Worm (Caenorhabditis elegans): ENCODE data around the gene clec-45.

The clec-45 gene

DNA sequence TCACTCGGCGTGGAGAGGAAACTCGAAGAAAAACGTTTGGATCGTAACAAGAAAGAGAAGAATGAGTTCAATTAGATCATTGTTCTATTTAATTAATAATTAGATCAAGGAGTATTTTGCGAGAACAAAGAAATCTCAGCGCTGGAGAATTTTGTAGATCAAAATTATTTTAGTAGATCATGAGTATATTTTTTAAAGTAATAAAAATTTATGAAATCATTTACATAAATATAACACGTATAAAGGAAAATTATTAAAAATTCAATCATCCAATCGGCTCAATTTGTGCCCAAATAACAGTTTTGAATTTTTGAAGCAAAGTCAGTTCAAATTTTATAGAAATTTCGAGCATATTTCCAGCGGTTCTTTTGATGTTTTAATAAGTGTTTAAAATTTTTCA, 13.7 kb upstream of the clec-45 start, which contains the start of gene C50E3.13:
Gene C50E3.13, minus strand, starts transcription at position 101 of the 400 bp plus-strand sequence.
- TF ChIP-seq unc-62 (GFP tag; optimal IDR thresholded peaks at IDR 0.05) (no peak), zag-1 (tag; optimal IDR thresholded peaks at IDR 0.05) (no peak), lin-39 (tag; optimal IDR thresholded peaks at IDR 0.05) (no peak), aha-1 (tag; optimal IDR thresholded peaks at IDR 0.05) (no peak), lsy-2 (tag; optimal IDR thresholded peaks at IDR 0.05) (no peak), hlh-17 (GFP tag; optimal IDR thresholded peaks at IDR 0.05; ENCODE audit: borderline replicate concordance) (no peak), ceh-88 (GFP tag; IDR thresholded peaks at IDR 0.05) (no peak), aly-2 (tag; optimal IDR thresholded peaks at IDR 0.05) (no peak)

DNA sequence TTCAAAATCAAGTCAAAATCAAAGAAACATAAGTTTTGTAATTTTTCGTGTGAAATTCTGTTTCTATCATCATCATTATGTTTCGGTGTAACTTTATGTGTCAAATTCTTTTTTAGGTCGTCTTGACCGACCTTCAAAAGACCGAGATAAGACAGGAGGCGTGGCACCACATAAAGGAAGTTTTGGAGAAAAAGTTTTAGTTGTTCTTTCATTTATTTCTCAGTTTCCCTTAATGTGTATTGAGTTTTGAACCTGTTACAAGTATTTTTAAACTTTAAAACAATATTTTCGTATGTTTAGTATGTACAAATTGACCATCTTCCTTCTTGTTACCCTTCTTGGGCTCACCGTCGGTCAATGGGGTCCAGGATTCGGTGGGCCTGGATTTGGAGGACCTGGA, 13.2 kb upstream of the clec-45 start, which contains the start of gene grsp-4:
Gene grsp-4, plus strand, starts transcription at position 301 of the 400 bp plus-strand sequence.
- peak; percentile 52 for TF ChIP-seq blmp-1 (tag; optimal IDR thresholded peaks at IDR 0.05)
- TF ChIP-seq aha-1 (tag; optimal IDR thresholded peaks at IDR 0.05) = no peak
- TF ChIP-seq ztf-11 (tag; optimal IDR thresholded peaks at IDR 0.05) = no peak
- TF ChIP-seq nhr-85 (tag) = peak; percentile 48

DNA sequence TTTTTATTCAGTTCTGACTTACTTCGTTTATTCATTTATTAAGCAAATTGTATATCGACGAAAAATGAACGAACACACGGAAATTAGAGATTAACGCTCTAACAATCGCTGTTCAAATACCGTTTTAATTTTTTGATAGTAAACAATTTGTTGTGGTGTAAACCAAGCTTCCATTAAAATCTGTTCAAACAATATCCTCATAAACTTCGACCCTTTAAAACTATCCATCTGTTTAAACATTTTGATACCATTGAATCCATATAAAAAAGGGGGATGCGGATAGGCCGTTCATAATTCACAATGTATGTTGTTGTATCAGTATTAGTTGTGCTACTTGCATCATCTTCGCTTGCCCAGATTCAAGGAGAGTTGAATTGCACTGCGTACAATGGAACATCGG, 11.4 kb upstream of the clec-45 start, which contains the start of gene F07C4.6:
Gene F07C4.6, plus strand, starts transcription at position 301 of the 400 bp plus-strand sequence.
- no peak for TF ChIP-seq Y116A8C.19 (tag; optimal IDR thresholded peaks at IDR 0.05; ENCODE audit: borderline replicate concordance)

DNA sequence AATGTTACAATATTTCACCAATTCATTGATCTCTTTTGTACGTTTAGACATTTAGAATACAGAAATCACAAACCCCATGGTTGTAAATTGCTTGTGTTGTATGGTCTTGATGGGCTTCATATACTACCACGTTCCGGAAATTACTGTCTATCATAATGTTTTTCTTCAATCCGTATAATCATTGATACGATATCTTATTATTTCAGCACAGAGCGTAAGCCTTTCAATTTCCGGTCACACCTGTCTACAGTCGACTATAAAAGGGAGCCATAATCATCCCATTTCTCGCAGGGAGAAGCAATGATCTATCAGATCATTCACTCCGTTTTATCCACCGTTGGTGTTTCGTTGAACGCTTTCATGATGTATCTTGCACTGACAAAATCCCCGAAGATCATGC, 8.4 kb upstream of the clec-45 start, which contains the start of gene srd-30:
Gene srd-30, plus strand, starts transcription at position 301 of the 400 bp plus-strand sequence.
- TF ChIP-seq fkh-10 (GFP tag; optimal IDR thresholded peaks at IDR 0.05) = no peak
- TF ChIP-seq pag-3 (tag; optimal IDR thresholded peaks at IDR 0.05; ENCODE audit: borderline replicate concordance, insufficient read depth) = no peak
- no peak for TF ChIP-seq nhr-77 (tag; optimal IDR thresholded peaks at IDR 0.05)
- no peak for TF ChIP-seq nhr-90 (tag; optimal IDR thresholded peaks at IDR 0.05; ENCODE audit: poor library complexity)
- no peak for TF ChIP-seq egl-13 (tag; optimal IDR thresholded peaks at IDR 0.05)
- TF ChIP-seq fkh-8 (tag; optimal IDR thresholded peaks at IDR 0.05) = no peak
- TF ChIP-seq ceh-82 (tag; optimal IDR thresholded peaks at IDR 0.05) = no peak
- no peak for TF ChIP-seq lir-3 (tag; optimal IDR thresholded peaks at IDR 0.05; ENCODE audit: poor library complexity)
- TF ChIP-seq zip-4 (GFP tag; optimal IDR thresholded peaks at IDR 0.05) = no peak
- no peak for TF ChIP-seq sptf-1 (tag; optimal IDR thresholded peaks at IDR 0.05)
- no peak for TF ChIP-seq vab-15 (tag; optimal IDR thresholded peaks at IDR 0.05)
- TF ChIP-seq tlp-1 (tag; optimal IDR thresholded peaks at IDR 0.05) = no peak
- TF ChIP-seq mef-2 (tag; optimal IDR thresholded peaks at IDR 0.05) = no peak

DNA sequence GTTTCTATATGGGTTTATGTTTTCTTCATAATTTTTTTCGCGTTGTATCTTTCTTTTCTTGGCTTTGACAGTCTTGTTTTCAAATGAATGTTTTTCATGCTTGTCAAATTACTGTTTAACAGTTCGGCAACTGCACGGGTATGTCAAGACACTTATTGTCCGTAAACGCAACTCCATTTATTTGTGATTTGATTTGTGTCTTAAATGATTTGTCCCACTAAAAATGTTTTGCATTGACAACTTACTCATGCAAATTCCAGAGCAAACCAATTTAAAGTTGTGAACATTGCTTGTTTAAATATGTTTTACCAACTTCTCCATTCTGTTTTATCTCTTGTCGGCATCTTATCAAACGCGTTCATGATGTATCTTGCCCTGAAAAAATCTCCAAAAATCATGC, 6.2 kb upstream of the clec-45 start, which contains the start of gene srd-25:
Gene srd-25, plus strand, starts transcription at position 301 of the 400 bp plus-strand sequence.
- TF ChIP-seq ceh-90 (tag; optimal IDR thresholded peaks at IDR 0.05) (no peak), zip-4 (GFP tag; optimal IDR thresholded peaks at IDR 0.05) (no peak), aha-1 (tag; optimal IDR thresholded peaks at IDR 0.05) (no peak), aly-2 (tag; optimal IDR thresholded peaks at IDR 0.05) (no peak), nhr-90 (tag; optimal IDR thresholded peaks at IDR 0.05; ENCODE audit: poor library complexity) (no peak), nhr-12 (tag; optimal IDR thresholded peaks at IDR 0.05) (no peak), irx-1 (tag; optimal IDR thresholded peaks at IDR 0.05) (no peak), fkh-10 (GFP tag; optimal IDR thresholded peaks at IDR 0.05) (no peak)

DNA sequence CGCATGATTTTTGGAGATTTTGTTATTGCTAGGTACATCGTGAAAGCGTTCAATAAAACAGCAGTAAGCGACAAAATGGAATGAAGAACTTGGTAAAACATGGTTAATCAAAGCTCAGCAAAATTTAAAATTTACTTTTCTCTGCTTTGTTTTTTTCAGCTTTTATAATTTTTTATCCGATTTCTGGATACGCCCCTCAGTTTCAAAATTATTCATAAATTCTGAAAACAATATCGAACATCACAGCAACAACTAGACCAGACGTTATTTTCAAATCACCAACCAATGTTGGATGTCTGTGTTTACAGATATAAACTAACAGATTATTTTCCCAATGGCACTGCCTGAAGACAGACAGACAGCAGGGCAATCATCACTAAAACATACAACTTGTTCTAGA, 3.2 kb upstream of the clec-45 start, which contains the start of gene srd-31:
Gene srd-31, minus strand, starts transcription at position 101 of the 400 bp plus-strand sequence.
- TF ChIP-seq sup-37 (GFP tag; optimal IDR thresholded peaks at IDR 0.05) (no peak), hpl-2 (GFP tag; optimal IDR thresholded peaks at IDR 0.05) (no peak), ceh-63 (GFP tag; optimal IDR thresholded peaks at IDR 0.05) (no peak), lin-13 (GFP tag; optimal IDR thresholded peaks at IDR 0.05) (no peak), unc-130 (tag; optimal IDR thresholded peaks at IDR 0.05) (no peak), aly-2 (tag; optimal IDR thresholded peaks at IDR 0.05) (no peak), ceh-8 (GFP tag; optimal IDR thresholded peaks at IDR 0.05) (no peak), nhr-47 (tag; optimal IDR thresholded peaks at IDR 0.05) (no peak), lin-15B (tag; optimal IDR thresholded peaks at IDR 0.05) (no peak), pqm-1 (tag; optimal IDR thresholded peaks at IDR 0.05) (no peak), nhr-85 (tag) (no peak)

Measured in whole organism, L1 larva.